Worm (Caenorhabditis elegans) whole organism, early embryonic: ENCODE data around the gene R02D5.8.

Source experiments
- ama-1 ChIP-seq: fragments of 150-350 bp; optimal IDR thresholded peaks from 2 replicates; lab custom pipeline; 2014
- ceh-13 ChIP-seq: fragments of 200-800 bp; sonication (Bioruptor generic); optimal IDR thresholded peaks from 2 replicates; lab custom pipeline; 2018; ENCODE audit warnings: mild to moderate bottlenecking, missing genetic modification characterization, missing compliant biosample characterization
- flt-1 ChIP-seq: fragments of 200-800 bp; sonication (Bioruptor generic); IDR thresholded peaks from 2 replicates; pipeline ENCODE4 v1.3.6; 2022; ENCODE audit warnings: missing genetic modification characterization, missing compliant biosample characterization
- hmbx-1 ChIP-seq: sonication (generic microtip); optimal IDR thresholded peaks from 2 replicates; lab custom pipeline; 2016; ENCODE audit warnings: mild to moderate bottlenecking, missing genetic modification characterization, missing compliant biosample characterization
- hmg-4 ChIP-seq: fragments of 200-800 bp; sonication (Bioruptor generic); optimal IDR thresholded peaks from 2 replicates; lab custom pipeline; 2018; ENCODE audit warnings: mild to moderate bottlenecking, missing genetic modification characterization, missing compliant biosample characterization
- hnd-1 ChIP-seq: sonication (generic microtip); optimal IDR thresholded peaks from 2 replicates; lab custom pipeline; 2016; ENCODE audit warnings: missing genetic modification characterization, missing compliant biosample characterization
- scrt-1 ChIP-seq: fragments of 200-800 bp; sonication (Bioruptor generic); IDR thresholded peaks from 2 replicates; pipeline ENCODE4 v1.3.6; 2022; ENCODE audit warnings: missing genetic modification characterization, missing compliant biosample characterization
- sea-1 ChIP-seq: fragments of 200-800 bp; sonication (Bioruptor generic); conservative IDR thresholded peaks from 2 replicates; pipeline ENCODE4 v1.3.6; 2022; ENCODE audit warnings: missing genetic modification characterization, missing compliant biosample characterization
- tbx-11 ChIP-seq: fragments of 200-800 bp; sonication (Bioruptor generic); IDR thresholded peaks from 2 replicates; pipeline ENCODE4 v1.3.6; 2022; ENCODE audit warnings: missing genetic modification characterization, missing compliant biosample characterization
- tbx-37 ChIP-seq: fragments of 200-800 bp; sonication (Bioruptor generic); conservative IDR thresholded peaks from 2 replicates; pipeline ENCODE4 v1.3.6; 2022; ENCODE audit warnings: missing genetic modification reagents, missing genetic modification characterization, missing compliant biosample characterization
- tra-4 ChIP-seq: sonication (generic microtip); optimal IDR thresholded peaks from 2 replicates; lab custom pipeline; 2017; ENCODE audit warnings: missing genetic modification characterization, missing compliant biosample characterization

- TF ChIP-seq ama-1 (no peak), tra-4 (tag; lab: Kevin White, UChicago) (no peak), sea-1 (GFP tag; lab: Robert Waterston, UW) (no peak), scrt-1 (no peak), tbx-11 (GFP tag; lab: Robert Waterston, UW) (no peak), hmg-4 (GFP tag; lab: Kevin White, UChicago) (peak; percentile 68), flt-1 (no peak), ceh-13 (GFP tag; lab: Kevin White, UChicago) (no peak), tbx-37 (GFP tag; lab: Robert Waterston, UW) (no peak), hnd-1 (tag; lab: Kevin White, UChicago) (no peak), hmbx-1 (tag; lab: Kevin White, UChicago) (no peak)
These were observed 13.4 kb downstream of the R02D5.8 start for ce11 chrV:14505745-14506214.
